Worm (Caenorhabditis elegans): ENCODE results near the gene fbxb-13.

Gene fbxb-13

ce11 chrII:1806358-1806757 lies 18.3 kb downstream of the fbxb-13 start, which contains the start of gene C08F1.12 (continued):
- no peak for TF ChIP-seq pha-4 (tag; optimal IDR thresholded peaks at IDR 0.05)
- no peak for TF ChIP-seq K02D7.2 (tag; optimal IDR thresholded peaks at IDR 0.05)

- TF ChIP-seq hlh-30 (tag; optimal IDR thresholded peaks at IDR 0.05; ENCODE audit: insufficient read depth) (peak; percentile 42), ceh-48 (tag; optimal IDR thresholded peaks at IDR 0.05) (no peak), lin-11 (tag; optimal IDR thresholded peaks at IDR 0.05) (no peak), gmeb-2 (tag; optimal IDR thresholded peaks at IDR 0.05) (no peak), dmd-4 (tag; optimal IDR thresholded peaks at IDR 0.05; ENCODE audit: borderline replicate concordance) (no peak), pha-2 (tag; optimal IDR thresholded peaks at IDR 0.05) (no peak), C08G9.2 (tag; optimal IDR thresholded peaks at IDR 0.05) (no peak), odd-2 (tag; optimal IDR thresholded peaks at IDR 0.05) (no peak)
Observed at ce11 chrII:1808217-1808616, 20.1 kb downstream of the fbxb-13 start, which contains the start of gene C08F1.8. Gene C08F1.8 (minus strand): TSS chrII:1808317.

DNA sequence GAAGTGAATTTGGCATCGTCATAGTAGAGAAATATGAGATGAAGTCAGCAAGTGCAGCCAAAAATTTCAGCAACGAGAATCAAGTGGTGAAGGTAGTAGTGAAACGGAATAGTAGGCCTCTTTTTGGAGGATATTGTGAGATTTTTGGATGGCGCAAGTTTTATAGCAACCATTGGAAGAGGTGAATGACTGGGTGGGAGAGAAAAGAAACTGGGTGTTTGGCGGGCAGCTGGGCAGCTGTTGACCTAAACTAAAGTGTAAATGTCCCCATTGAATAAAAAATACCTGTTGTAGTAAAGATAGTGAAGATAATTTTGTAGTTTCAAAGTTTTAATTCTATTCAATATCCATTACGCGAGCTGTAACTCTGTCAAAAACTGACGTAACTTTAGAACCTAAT lies 28.0 kb downstream of the fbxb-13 start:
- TF ChIP-seq odd-2 (tag; optimal IDR thresholded peaks at IDR 0.05) (no peak), nhr-232 (tag; optimal IDR thresholded peaks at IDR 0.05) (no peak), lin-11 (tag; optimal IDR thresholded peaks at IDR 0.05) (no peak), fkh-6 (tag; optimal IDR thresholded peaks at IDR 0.05) (no peak), K02D7.2 (tag; optimal IDR thresholded peaks at IDR 0.05) (no peak), pag-3 (tag; optimal IDR thresholded peaks at IDR 0.05; ENCODE audit: borderline replicate concordance) (no peak), hlh-15 (tag; optimal IDR thresholded peaks at IDR 0.05) (no peak), mec-3 (tag; optimal IDR thresholded peaks at IDR 0.05; ENCODE audit: borderline replicate concordance) (no peak), syd-9 (tag; optimal IDR thresholded peaks at IDR 0.05) (no peak)

DNA sequence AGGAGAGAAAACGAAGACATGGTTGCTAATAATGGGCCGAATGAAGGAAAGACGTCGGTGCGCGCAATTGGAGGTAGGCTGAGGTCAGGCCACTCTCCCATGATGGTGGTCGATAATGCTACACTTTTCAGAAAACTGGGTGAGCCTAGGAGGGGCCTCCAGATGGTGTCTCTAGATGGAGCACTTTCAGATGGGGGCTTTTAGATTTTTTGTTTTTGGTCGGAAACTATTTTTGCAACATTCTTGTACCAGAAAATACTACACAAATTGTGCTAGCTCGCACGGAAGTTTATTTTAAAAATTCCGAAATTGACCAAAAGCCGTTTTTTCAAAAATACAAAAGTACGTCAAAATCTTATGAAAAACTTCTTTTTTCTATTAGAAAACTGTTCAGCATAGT lies 30.2 kb downstream of the fbxb-13 start, which contains the start of gene fbxb-10:
TSS of gene fbxb-10 (minus strand) at position 101 of the 400 bp plus-strand sequence.
- TF ChIP-seq pag-3 (tag; optimal IDR thresholded peaks at IDR 0.05; ENCODE audit: borderline replicate concordance) (no peak), pat-9 (tag; optimal IDR thresholded peaks at IDR 0.05) (no peak), pax-1 (tag; optimal IDR thresholded peaks at IDR 0.05) (no peak), T23F11.4 (GFP tag; optimal IDR thresholded peaks at IDR 0.05) (no peak), nhr-11 (tag; optimal IDR thresholded peaks at IDR 0.05) (no peak), ceh-30 (tag; optimal IDR thresholded peaks at IDR 0.05) (no peak), elt-2 (tag; optimal IDR thresholded peaks at IDR 0.05) (no peak), unc-42 (tag; optimal IDR thresholded peaks at IDR 0.05) (no peak), fkh-6 (tag; optimal IDR thresholded peaks at IDR 0.05) (no peak), sdc-2 (tag; optimal IDR thresholded peaks at IDR 0.05) (no peak), fkh-10 (GFP tag; optimal IDR thresholded peaks at IDR 0.05) (no peak), ama-1 (optimal IDR thresholded peaks at IDR 0.05) (no peak), ceh-24 (tag; optimal IDR thresholded peaks at IDR 0.05) (no peak), zip-5 (tag; optimal IDR thresholded peaks at IDR 0.05) (no peak), pros-1 (tag; optimal IDR thresholded peaks at IDR 0.05) (no peak), Y22D7AL.16 (tag; optimal IDR thresholded peaks at IDR 0.05) (no peak), unc-55 (GFP tag; optimal IDR thresholded peaks at IDR 0.05) (no peak), ztf-16 (tag; optimal IDR thresholded peaks at IDR 0.05) (no peak), lin-11 (tag; optimal IDR thresholded peaks at IDR 0.05) (no peak)

ce11 chrII:1819944-1820570 lies 32.0 kb downstream of the fbxb-13 start, which contains the start of gene fbxc-19:
Gene fbxc-19 (plus strand): TSS chrII:1820479.
- TF ChIP-seq unc-86 (tag; optimal IDR thresholded peaks at IDR 0.05) (no peak), fax-1 (tag; optimal IDR thresholded peaks at IDR 0.05) (no peak), K02D7.2 (tag; optimal IDR thresholded peaks at IDR 0.05) (no peak), odd-2 (tag; optimal IDR thresholded peaks at IDR 0.05) (no peak), elt-2 (tag; optimal IDR thresholded peaks at IDR 0.05) (peak; percentile 87), madf-2 (tag; optimal IDR thresholded peaks at IDR 0.05) (no peak), ama-1 (optimal IDR thresholded peaks at IDR 0.05) (no peak), dve-1 (tag; optimal IDR thresholded peaks at IDR 0.05) (peak; percentile 12), C08G9.2 (tag; optimal IDR thresholded peaks at IDR 0.05) (no peak), ceh-6 (GFP tag; optimal IDR thresholded peaks at IDR 0.05) (no peak), unc-3 (GFP tag; conservative IDR thresholded peaks at IDR 0.05) (no peak), unc-3 (tag; optimal IDR thresholded peaks at IDR 0.05) (no peak), pat-9 (tag; optimal IDR thresholded peaks at IDR 0.05) (no peak)

Data from whole organism, late embryonic.